Worm (Caenorhabditis elegans) whole organism, early embryonic: Measurements from ENCODE around the gene C25A8.1.

Source experiments
- ceh-36 ChIP-seq: sonication (generic microtip); optimal IDR thresholded peaks from 2 replicates; lab custom pipeline; 2016; ENCODE audit warnings: missing genetic modification characterization, inconsistent platforms, missing compliant biosample characterization
- flt-1 ChIP-seq: fragments of 200-800 bp; sonication (Bioruptor generic); IDR thresholded peaks from 2 replicates; pipeline ENCODE4 v1.3.6; 2022; ENCODE audit warnings: missing genetic modification characterization, missing compliant biosample characterization

ce11 chrIV:6970271-6970670, 40.7 kb upstream of the C25A8.1 start, which contains the start of gene ZK381.8:
- TF ChIP-seq ceh-36 (tag; lab: Kevin White, UChicago) (no peak), flt-1 (GFP tag; lab: Robert Waterston, UW) (no peak)
